Worm (Caenorhabditis elegans) whole organism, early embryonic: ENCODE measurements around the gene K09H11.9.

Experiments used
- B0310.2 ChIP-seq: sonication (generic microtip); optimal IDR thresholded peaks from 2 replicates; lab custom pipeline; 2016; ENCODE audit warnings: mild to moderate bottlenecking, missing genetic modification characterization, missing compliant biosample characterization
- F13C5.2 ChIP-seq: sonication (generic microtip); optimal IDR thresholded peaks from 2 replicates; lab custom pipeline; 2017; ENCODE audit warnings: mild to moderate bottlenecking, missing genetic modification characterization, inconsistent platforms, missing compliant biosample characterization
- aly-1 ChIP-seq: sonication (generic microtip); optimal IDR thresholded peaks from 2 replicates; lab custom pipeline; 2016; ENCODE audit warnings: missing genetic modification characterization, missing compliant biosample characterization
- ama-1 ChIP-seq: fragments of 150-350 bp; optimal IDR thresholded peaks from 2 replicates; lab custom pipeline; 2014
- ceh-13 ChIP-seq: fragments of 200-800 bp; sonication (Bioruptor generic); optimal IDR thresholded peaks from 2 replicates; lab custom pipeline; 2018; ENCODE audit warnings: mild to moderate bottlenecking, missing genetic modification characterization, missing compliant biosample characterization
- ceh-36 ChIP-seq: sonication (generic microtip); optimal IDR thresholded peaks from 2 replicates; lab custom pipeline; 2016; ENCODE audit warnings: missing genetic modification characterization, inconsistent platforms, missing compliant biosample characterization
- ets-7 ChIP-seq: sonication (generic microtip); optimal IDR thresholded peaks from 2 replicates; lab custom pipeline; 2016; ENCODE audit warnings: missing genotype, missing genetic modification characterization, missing compliant biosample characterization
- flt-1 ChIP-seq: fragments of 200-800 bp; sonication (Bioruptor generic); IDR thresholded peaks from 2 replicates; pipeline ENCODE4 v1.3.6; 2022; ENCODE audit warnings: missing genetic modification characterization, missing compliant biosample characterization
- hmbx-1 ChIP-seq: sonication (generic microtip); optimal IDR thresholded peaks from 2 replicates; lab custom pipeline; 2016; ENCODE audit warnings: mild to moderate bottlenecking, missing genetic modification characterization, missing compliant biosample characterization
- hmg-4 ChIP-seq: fragments of 200-800 bp; sonication (Bioruptor generic); optimal IDR thresholded peaks from 2 replicates; lab custom pipeline; 2018; ENCODE audit warnings: mild to moderate bottlenecking, missing genetic modification characterization, missing compliant biosample characterization
- hnd-1 ChIP-seq: sonication (generic microtip); optimal IDR thresholded peaks from 2 replicates; lab custom pipeline; 2016; ENCODE audit warnings: missing genetic modification characterization, missing compliant biosample characterization
- pes-1 ChIP-seq: fragments of 200-800 bp; sonication (Bioruptor generic); IDR thresholded peaks from 2 replicates; pipeline ENCODE4 v1.3.6; 2022; ENCODE audit warnings: missing genetic modification reagents, missing genetic modification characterization, missing compliant biosample characterization
- scrt-1 ChIP-seq: fragments of 200-800 bp; sonication (Bioruptor generic); IDR thresholded peaks from 2 replicates; pipeline ENCODE4 v1.3.6; 2022; ENCODE audit warnings: missing genetic modification characterization, missing compliant biosample characterization
- sea-1 ChIP-seq: fragments of 200-800 bp; sonication (Bioruptor generic); conservative IDR thresholded peaks from 2 replicates; pipeline ENCODE4 v1.3.6; 2022; ENCODE audit warnings: missing genetic modification characterization, missing compliant biosample characterization
- tbx-11 ChIP-seq: fragments of 200-800 bp; sonication (Bioruptor generic); IDR thresholded peaks from 2 replicates; pipeline ENCODE4 v1.3.6; 2022; ENCODE audit warnings: missing genetic modification characterization, missing compliant biosample characterization
- tbx-37 ChIP-seq: fragments of 200-800 bp; sonication (Bioruptor generic); conservative IDR thresholded peaks from 2 replicates; pipeline ENCODE4 v1.3.6; 2022; ENCODE audit warnings: missing genetic modification reagents, missing genetic modification characterization, missing compliant biosample characterization
- tra-4 ChIP-seq: sonication (generic microtip); optimal IDR thresholded peaks from 2 replicates; lab custom pipeline; 2017; ENCODE audit warnings: missing genetic modification characterization, missing compliant biosample characterization

Gene K09H11.9

DNA sequence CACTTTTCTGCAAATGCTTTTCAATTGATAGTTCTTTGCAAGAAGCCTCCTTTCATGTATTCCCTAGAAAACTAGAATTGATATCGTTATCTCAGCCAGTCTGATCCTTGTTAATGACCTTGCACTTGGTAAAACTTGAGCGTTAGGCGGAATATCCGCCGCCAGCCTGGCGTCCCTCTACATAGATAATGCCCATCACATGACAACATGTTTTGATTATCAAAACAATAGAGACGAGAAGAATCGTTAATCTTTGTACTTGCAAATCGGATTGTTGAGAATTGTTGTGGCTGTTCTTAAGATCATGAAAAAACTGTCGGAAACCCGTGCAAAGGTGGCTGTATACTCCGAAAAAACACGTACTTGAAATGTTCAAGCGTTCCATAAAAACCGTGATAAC lies 22.8 kb downstream of the K09H11.9 start:
- TF ChIP-seq tbx-37 (GFP tag; lab: Robert Waterston, UW) (no peak), ceh-36 (no peak), aly-1 (tag; lab: Kevin White, UChicago) (no peak)

DNA sequence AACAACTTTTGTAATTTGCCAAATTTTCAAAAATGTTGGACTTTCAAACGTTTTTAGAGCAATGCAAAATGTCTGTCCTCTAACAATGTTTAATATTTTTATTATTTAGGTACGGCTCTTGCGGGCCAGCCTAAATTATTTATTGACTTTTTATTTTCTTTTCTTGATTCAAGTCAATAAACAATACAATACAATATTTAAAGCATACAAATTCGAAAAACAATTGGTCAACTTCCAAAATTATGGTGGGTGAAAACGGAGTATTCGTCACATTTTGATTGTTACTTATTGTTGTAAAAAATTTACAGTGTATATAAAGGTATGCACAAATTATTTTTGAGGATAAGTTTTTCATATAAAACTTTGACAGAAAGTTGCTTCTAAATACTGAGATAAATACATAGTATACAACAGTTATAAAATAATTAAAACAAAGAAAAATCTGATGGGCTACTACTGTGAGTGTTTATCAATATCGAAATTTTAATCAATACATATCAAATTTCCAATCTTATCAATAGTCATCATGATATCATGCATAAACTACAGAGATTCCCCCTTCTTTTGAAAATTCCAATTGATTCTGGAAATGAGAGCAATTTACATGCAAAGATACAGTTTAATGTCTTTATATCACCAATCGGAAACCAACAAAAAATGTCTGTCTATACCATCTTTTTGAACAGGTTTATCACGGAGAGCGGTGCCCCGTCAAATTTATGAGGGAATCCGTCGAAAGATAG lies 24.6 kb downstream of the K09H11.9 start, which contains the start of gene F25B4.8:
F25B4.8 (minus strand) TSS at position 51 of the 743 bp plus-strand sequence.
- TF ChIP-seq B0310.2 (tag; lab: Kevin White, UChicago) (no peak), sea-1 (GFP tag; lab: Robert Waterston, UW) (no peak), F13C5.2 (tag; lab: Kevin White, UChicago) (no peak), tbx-37 (GFP tag; lab: Robert Waterston, UW) (no peak), ama-1 (lab: Kevin White, UChicago) (no peak), ceh-13 (GFP tag; lab: Kevin White, UChicago) (no peak)

ce11 chrV:5687115-5687979 lies 29.1 kb downstream of the K09H11.9 start, which contains the start of gene F25B4.7:
Gene F25B4.7 (minus strand): TSS chrV:5687226.
- no peak for TF ChIP-seq pes-1

DNA sequence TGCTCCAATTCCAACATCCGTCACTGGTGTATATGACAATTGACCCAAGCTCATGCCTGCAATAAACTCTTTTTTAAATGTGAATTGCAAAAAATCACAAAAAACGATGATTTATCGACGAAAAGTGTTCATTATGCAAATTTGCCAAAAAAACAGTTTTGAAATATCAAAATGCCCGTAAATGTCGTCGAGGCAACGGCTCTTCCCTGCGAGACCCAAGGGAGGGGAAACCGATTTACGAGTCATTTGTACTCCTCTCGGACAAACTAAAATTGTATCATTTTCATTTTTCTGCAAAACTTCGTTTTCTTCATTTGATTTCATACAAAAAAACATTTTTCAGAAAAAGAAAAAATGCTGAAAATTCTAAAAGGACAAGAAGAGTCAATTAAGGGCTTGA lies 31.9 kb downstream of the K09H11.9 start, which contains the start of the genes hmgs-1 and F25B4.4:
hmgs-1 (minus strand) TSS at position 56 of the 400 bp plus-strand sequence.
F25B4.4 (plus strand) TSS at position 340 of the 400 bp plus-strand sequence.
- TF ChIP-seq ceh-13 (GFP tag; lab: Kevin White, UChicago) (no peak), sea-1 (GFP tag; lab: Robert Waterston, UW) (no peak), scrt-1 (GFP tag; lab: Robert Waterston, UW) (no peak), tra-4 (tag; lab: Kevin White, UChicago) (no peak), pes-1 (0 out of 2 replicates have a peak, but pooled peaks have one; percentile 50), ceh-36 (no peak), F13C5.2 (tag; lab: Kevin White, UChicago) (peak; percentile 42), hmg-4 (GFP tag; lab: Kevin White, UChicago) (no peak), ets-7 (tag; lab: Kevin White, UChicago) (no peak), aly-1 (tag; lab: Kevin White, UChicago) (no peak), B0310.2 (tag; lab: Kevin White, UChicago) (no peak), flt-1 (GFP tag; lab: Robert Waterston, UW) (no peak)

- TF ChIP-seq flt-1 (GFP tag; lab: Robert Waterston, UW) (no peak), B0310.2 (tag; lab: Kevin White, UChicago) (no peak), ets-7 (tag; lab: Kevin White, UChicago) (no peak), tbx-37 (GFP tag; lab: Robert Waterston, UW) (no peak), pes-1 (no peak), hnd-1 (tag; lab: Kevin White, UChicago) (no peak), hmg-4 (GFP tag; lab: Kevin White, UChicago) (no peak), tbx-11 (no peak), hmbx-1 (no peak), aly-1 (tag; lab: Kevin White, UChicago) (no peak), ceh-13 (GFP tag; lab: Kevin White, UChicago) (no peak), ama-1 (lab: Kevin White, UChicago) (no peak), F13C5.2 (tag; lab: Kevin White, UChicago) (no peak), sea-1 (GFP tag; lab: Robert Waterston, UW) (no peak), ceh-36 (no peak), scrt-1 (GFP tag; lab: Robert Waterston, UW) (no peak)
These were observed 33.9 kb downstream of the K09H11.9 start, which contains the start of gene prp-39 for ce11 chrV:5682530-5682929. Gene prp-39 (minus strand): TSS chrV:5682630.

ce11 chrV:5677947-5678346 lies 38.5 kb downstream of the K09H11.9 start:
- TF ChIP-seq B0310.2 (tag; lab: Kevin White, UChicago) (no peak), hmg-4 (GFP tag; lab: Kevin White, UChicago) (no peak), tra-4 (tag; lab: Kevin White, UChicago) (no peak), ets-7 (tag; lab: Kevin White, UChicago) (no peak), tbx-37 (GFP tag; lab: Robert Waterston, UW) (no peak), tbx-11 (no peak), ama-1 (lab: Kevin White, UChicago) (no peak), sea-1 (GFP tag; lab: Robert Waterston, UW) (no peak), ceh-36 (no peak), aly-1 (tag; lab: Kevin White, UChicago) (no peak), flt-1 (GFP tag; lab: Robert Waterston, UW) (no peak), hmbx-1 (no peak), scrt-1 (GFP tag; lab: Robert Waterston, UW) (no peak), pes-1 (no peak), hnd-1 (tag; lab: Kevin White, UChicago) (no peak), F13C5.2 (tag; lab: Kevin White, UChicago) (no peak)

DNA sequence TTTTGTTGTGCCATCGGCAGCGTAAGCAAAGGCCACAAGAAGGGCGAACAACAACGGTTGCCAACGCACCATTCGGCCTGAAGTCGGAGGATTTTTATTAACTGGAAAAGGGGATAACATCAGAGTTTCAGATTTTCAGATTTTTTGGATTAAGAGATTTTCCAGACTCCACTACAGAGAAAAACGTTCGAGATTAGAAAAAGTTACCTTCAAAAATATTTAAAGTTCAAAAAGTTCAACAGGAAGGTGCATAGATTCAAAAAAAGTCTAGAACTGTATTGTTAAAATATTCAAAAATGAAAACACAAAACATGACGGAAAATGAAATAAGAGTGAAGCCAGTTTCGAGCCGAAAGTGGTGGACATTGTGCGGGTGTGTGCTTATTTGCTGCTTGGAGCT lies 40.4 kb downstream of the K09H11.9 start, which contains the start of gene pqn-13:
pqn-13 (minus strand) TSS at position 101 of the 400 bp plus-strand sequence.
- no peak for TF ChIP-seq scrt-1 (GFP tag; lab: Robert Waterston, UW)
- TF ChIP-seq ets-7 (tag; lab: Kevin White, UChicago), result no peak
- no peak for TF ChIP-seq tbx-37 (GFP tag; lab: Robert Waterston, UW)
- TF ChIP-seq hmbx-1, result no peak
- no peak for TF ChIP-seq hnd-1 (tag; lab: Kevin White, UChicago)
